Worm (Caenorhabditis elegans) whole organism, early embryonic: Measurements from ENCODE around the gene K10C2.6.

Experiments used
- aly-1 ChIP-seq: sonication (generic microtip); optimal IDR thresholded peaks from 2 replicates; lab custom pipeline; 2016; ENCODE audit warnings: missing genetic modification characterization, missing compliant biosample characterization
- ama-1 ChIP-seq: fragments of 150-350 bp; optimal IDR thresholded peaks from 2 replicates; lab custom pipeline; 2014
- ets-7 ChIP-seq: sonication (generic microtip); optimal IDR thresholded peaks from 2 replicates; lab custom pipeline; 2016; ENCODE audit warnings: missing genotype, missing genetic modification characterization, missing compliant biosample characterization
- flt-1 ChIP-seq: fragments of 200-800 bp; sonication (Bioruptor generic); IDR thresholded peaks from 2 replicates; pipeline ENCODE4 v1.3.6; 2022; ENCODE audit warnings: missing genetic modification characterization, missing compliant biosample characterization
- hmbx-1 ChIP-seq: sonication (generic microtip); optimal IDR thresholded peaks from 2 replicates; lab custom pipeline; 2016; ENCODE audit warnings: mild to moderate bottlenecking, missing genetic modification characterization, missing compliant biosample characterization
- hnd-1 ChIP-seq: sonication (generic microtip); optimal IDR thresholded peaks from 2 replicates; lab custom pipeline; 2016; ENCODE audit warnings: missing genetic modification characterization, missing compliant biosample characterization
- scrt-1 ChIP-seq: fragments of 200-800 bp; sonication (Bioruptor generic); IDR thresholded peaks from 2 replicates; pipeline ENCODE4 v1.3.6; 2022; ENCODE audit warnings: missing genetic modification characterization, missing compliant biosample characterization
- tbx-11 ChIP-seq: fragments of 200-800 bp; sonication (Bioruptor generic); IDR thresholded peaks from 2 replicates; pipeline ENCODE4 v1.3.6; 2022; ENCODE audit warnings: missing genetic modification characterization, missing compliant biosample characterization
- tra-4 ChIP-seq: sonication (generic microtip); optimal IDR thresholded peaks from 2 replicates; lab custom pipeline; 2017; ENCODE audit warnings: missing genetic modification characterization, missing compliant biosample characterization

DNA sequence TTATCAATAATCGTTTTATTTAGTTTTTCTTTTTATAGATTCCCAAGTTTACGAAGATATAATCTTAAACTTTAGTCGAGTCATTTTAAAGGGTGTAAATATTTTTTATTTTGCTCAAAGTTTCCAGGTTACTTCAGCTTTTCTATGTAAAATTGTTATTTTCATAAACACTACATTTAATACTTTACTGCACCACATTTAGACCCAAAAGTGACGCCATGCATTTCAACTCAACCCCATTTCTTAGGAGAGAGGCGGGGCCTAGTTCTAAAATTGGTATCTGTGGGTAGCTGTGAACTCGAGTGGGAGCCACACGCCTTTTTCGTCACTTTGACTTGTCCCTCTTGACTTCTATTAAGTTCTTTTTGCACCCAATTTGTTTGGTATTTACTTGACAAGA is 38.7 kb upstream of the K10C2.6 start, which contains the start of gene T22E5.1:
- TF ChIP-seq hnd-1 (no peak), flt-1 (GFP tag; lab: Robert Waterston, UW) (no peak), ama-1 (no peak), aly-1 (no peak), tbx-11 (GFP tag; lab: Robert Waterston, UW) (no peak), scrt-1 (GFP tag; lab: Robert Waterston, UW) (no peak), hmbx-1 (tag; lab: Kevin White, UChicago) (no peak), ets-7 (tag; lab: Kevin White, UChicago) (no peak), tra-4 (tag; lab: Kevin White, UChicago) (no peak)
